Fruit fly (Drosophila melanogaster) whole organism, pupa: ENCODE results near the gene CG4593.
A peak's percentile ranks its signal among the peaks of the same experiment; 100 is the strongest.

Experiments used
- CG10348 ChIP-seq: fragments of 200-800 bp; sonication (Bioruptor generic); IDR thresholded peaks from 2 replicates; pipeline ENCODE4 v1.3.6; 2022; ENCODE audit warnings: missing biosample characterization, missing genetic modification characterization
- CG12605 ChIP-seq: fragments of 200-800 bp; sonication (Bioruptor generic); IDR thresholded peaks from 2 replicates; pipeline ENCODE4 v1.3.6; 2022; ENCODE audit warnings: missing biosample characterization, missing genetic modification characterization
- CG13204 ChIP-seq: fragments of 200-800 bp; sonication (Bioruptor generic); optimal IDR thresholded peaks from 2 replicates; lab custom pipeline; 2018; ENCODE audit warnings: missing biosample characterization, mild to moderate bottlenecking, missing genetic modification characterization, moderate library complexity
- CG14655 ChIP-seq: fragments of 200-800 bp; sonication (Bioruptor generic); optimal IDR thresholded peaks from 3 replicates; lab custom pipeline; 2017; ENCODE audit warnings: mild to moderate bottlenecking, missing biosample characterization, missing genetic modification reagents, missing genetic modification characterization
- CG15710 ChIP-seq: fragments of 200-800 bp; sonication (Bioruptor generic); optimal IDR thresholded peaks from 2 replicates; lab custom pipeline; 2018; ENCODE audit warnings: missing biosample characterization, mild to moderate bottlenecking, missing genetic modification characterization, moderate library complexity
- CG17806 ChIP-seq: fragments of 200-800 bp; sonication (Bioruptor generic); optimal IDR thresholded peaks from 2 replicates; lab custom pipeline; 2018; ENCODE audit warnings: missing biosample characterization, mild to moderate bottlenecking, missing genetic modification characterization, moderate library complexity
- CG32121 ChIP-seq: fragments of 200-800 bp; sonication (Bioruptor generic); IDR thresholded peaks from 2 replicates; pipeline ENCODE4 v1.3.6; 2022; ENCODE audit warnings: missing biosample characterization, missing genetic modification characterization
- CG34367 ChIP-seq: fragments of 200-800 bp; sonication (Bioruptor generic); optimal IDR thresholded peaks from 2 replicates; lab custom pipeline; 2018; ENCODE audit warnings: missing biosample characterization, mild to moderate bottlenecking, missing genetic modification characterization
- CG4496 ChIP-seq: fragments of 200-800 bp; sonication (Bioruptor generic); IDR thresholded peaks from 3 replicates; pipeline ENCODE4 v1.3.6; 2022; ENCODE audit warnings: missing biosample characterization, missing genetic modification characterization
- CG8159 ChIP-seq: fragments of 200-800 bp; sonication (Bioruptor generic); optimal IDR thresholded peaks from 3 replicates; lab custom pipeline; 2018; ENCODE audit warnings: missing biosample characterization, mild to moderate bottlenecking, missing genetic modification characterization, moderate library complexity
- CG8301 ChIP-seq: fragments of 200-800 bp; sonication (Bioruptor generic); optimal IDR thresholded peaks from 2 replicates; lab custom pipeline; 2018; ENCODE audit warnings: missing biosample characterization, mild to moderate bottlenecking, missing genetic modification characterization
- CG9948 ChIP-seq: fragments of 200-800 bp; sonication (Bioruptor generic); optimal IDR thresholded peaks from 2 replicates; lab custom pipeline; 2018; ENCODE audit warnings: missing biosample characterization, mild to moderate bottlenecking, missing genetic modification characterization, moderate library complexity
- D1 ChIP-seq: fragments of 200-800 bp; sonication (Bioruptor generic); optimal IDR thresholded peaks from 2 replicates; lab custom pipeline; 2018; ENCODE audit warnings: missing biosample characterization, mild to moderate bottlenecking, missing genetic modification characterization, moderate library complexity
- EcR ChIP-seq: fragments of 200-800 bp; sonication (Bioruptor generic); optimal IDR thresholded peaks from 3 replicates; lab custom pipeline; 2019; ENCODE audit warnings: missing biosample characterization, missing genetic modification characterization, mild to moderate bottlenecking, moderate library complexity, missing genetic modification reagents
- Ets98B ChIP-seq: fragments of 200-800 bp; sonication (Bioruptor generic); IDR thresholded peaks from 2 replicates; pipeline ENCODE4 v1.3.6; 2022; ENCODE audit warnings: missing biosample characterization, missing genetic modification characterization
- Pif1A ChIP-seq: fragments of 200-800 bp; sonication (Bioruptor generic); optimal IDR thresholded peaks from 3 replicates; lab custom pipeline; 2016; ENCODE audit warnings: missing biosample characterization, missing genetic modification characterization
- Pif1B ChIP-seq: fragments of 200-800 bp; sonication (Bioruptor generic); optimal IDR thresholded peaks from 3 replicates; lab custom pipeline; 2016; ENCODE audit warnings: missing biosample characterization, missing genetic modification characterization
- Snoo ChIP-seq: fragments of 200-800 bp; sonication (Bioruptor generic); optimal IDR thresholded peaks from 3 replicates; lab custom pipeline; 2017; ENCODE audit warnings: missing biosample characterization, mild to moderate bottlenecking, missing genetic modification characterization, inconsistent platforms
- fd96Ca ChIP-seq: fragments of 200-800 bp; sonication (Bioruptor generic); IDR thresholded peaks from 3 replicates; pipeline ENCODE4 v1.3.6; 2022; ENCODE audit warnings: missing biosample characterization, missing genetic modification characterization
- gl ChIP-seq: fragments of 200-800 bp; sonication (Bioruptor generic); optimal IDR thresholded peaks from 2 replicates; lab custom pipeline; 2018; ENCODE audit warnings: missing biosample characterization, mild to moderate bottlenecking, missing genetic modification characterization
- rn ChIP-seq: fragments of 200-800 bp; sonication (Bioruptor generic); IDR thresholded peaks from 2 replicates; pipeline ENCODE4 v1.3.6; 2022; ENCODE audit warnings: missing biosample characterization, missing genetic modification characterization

CG4593 gene

DNA sequence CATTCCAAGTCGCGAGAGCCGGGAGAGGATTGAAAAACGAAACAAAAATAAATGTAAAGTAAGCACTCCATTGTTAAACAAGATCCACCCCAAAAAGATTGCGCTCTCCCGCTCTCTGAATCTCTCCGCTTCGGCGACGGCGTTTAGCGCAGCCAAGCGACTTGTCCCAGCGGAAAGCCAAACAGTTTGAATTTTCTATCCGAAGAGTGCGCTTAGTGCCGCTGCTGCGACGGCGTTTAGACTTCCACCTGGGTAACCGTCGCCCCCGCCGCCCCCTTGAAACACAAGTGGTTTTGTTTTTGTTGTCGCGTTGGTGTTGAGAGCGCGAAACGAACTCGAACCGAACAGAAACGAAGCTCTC is 15.2 kb upstream of the CG4593 start, which contains the start of gene Inx2:
Gene Inx2 (plus strand): TSS at position 181 of the 361 bp plus-strand sequence.
- no peak for TF ChIP-seq CG8301
- no peak for TF ChIP-seq CG17806 (tag; lab: Kevin White, UChicago)
- TF ChIP-seq CG32121 (GFP tag; lab: Robert Waterston, UW): peak; percentile 63
- TF ChIP-seq CG15710 (tag; lab: Kevin White, UChicago): no peak
- TF ChIP-seq CG4496: peak; percentile 76; the same call in 2 of the 3 replicates
- peak; percentile 58 for TF ChIP-seq CG13204 (GFP tag; lab: Kevin White, UChicago)
- peak; percentile 56 for TF ChIP-seq gl (tag; lab: Kevin White, UChicago)
- TF ChIP-seq CG34367 (tag; lab: Kevin White, UChicago): no peak
- peak; percentile 80 for TF ChIP-seq CG12605 (GFP tag; lab: Robert Waterston, UW)
- TF ChIP-seq fd96Ca (GFP tag; lab: Robert Waterston, UW): 0 out of 3 replicates have a peak, but pooled peaks have one; percentile 28
- TF ChIP-seq EcR (GFP tag; lab: Kevin White, UChicago): peak; percentile 64
- no peak for TF ChIP-seq CG10348 (GFP tag; lab: Robert Waterston, UW)
- peak; percentile 58 for TF ChIP-seq Pif1A (GFP tag; lab: Kevin White, UChicago)
- TF ChIP-seq D1: no peak
- TF ChIP-seq Ets98B (GFP tag; lab: Robert Waterston, UW): peak; percentile 78
- TF ChIP-seq CG8159 (tag; lab: Kevin White, UChicago): no peak
- TF ChIP-seq, all 21 proteins: peak for 9

DNA sequence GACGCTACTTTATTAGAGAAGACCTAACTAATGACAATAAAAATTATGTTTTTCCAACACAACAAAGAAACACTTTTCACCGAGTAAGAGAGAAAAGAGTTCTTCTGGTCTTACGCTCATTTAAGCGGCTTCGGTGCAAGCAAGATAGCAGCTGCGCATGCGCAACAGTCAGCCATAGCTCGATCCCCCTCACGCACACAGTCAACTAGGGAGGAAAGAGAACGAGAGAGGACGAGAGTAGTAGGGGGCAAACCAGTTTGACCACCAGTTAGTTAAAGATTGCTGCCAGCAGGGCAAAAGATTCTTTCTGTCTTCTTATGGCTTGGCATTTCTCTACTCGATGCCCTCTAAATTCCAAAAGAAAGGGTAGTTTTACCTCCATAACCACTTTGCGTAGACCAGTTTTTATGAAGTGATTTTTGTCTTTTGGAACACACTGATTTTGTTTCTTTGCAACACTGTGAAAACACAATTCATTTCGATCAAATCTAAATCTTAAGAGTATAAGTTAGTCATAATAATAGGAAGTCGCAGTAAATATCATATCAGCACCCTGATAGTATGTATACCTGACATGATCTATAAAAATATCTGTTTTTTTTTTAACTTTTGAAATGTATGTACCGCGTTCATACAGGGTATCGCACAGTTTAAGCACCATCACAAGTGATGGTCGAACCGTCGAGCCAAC is 13.1 kb upstream of the CG4593 start:
- TF ChIP-seq CG14655 (GFP tag; lab: Kevin White, UChicago) (peak; percentile 67), CG8301 (peak; percentile 46), Pif1A (GFP tag; lab: Kevin White, UChicago) (peak; percentile 41), CG8159 (tag; lab: Kevin White, UChicago) (peak; percentile 47), CG15710 (tag; lab: Kevin White, UChicago) (peak; percentile 40), CG12605 (GFP tag; lab: Robert Waterston, UW) (no peak), CG10348 (GFP tag; lab: Robert Waterston, UW) (no peak), rn (no peak), Pif1B (GFP tag; lab: Kevin White, UChicago) (no peak), CG34367 (tag; lab: Kevin White, UChicago) (peak; percentile 28), EcR (GFP tag; lab: Kevin White, UChicago) (peak; percentile 33), CG9948 (tag; lab: Kevin White, UChicago) (peak; percentile 20), CG4496 (no peak), fd96Ca (GFP tag; lab: Robert Waterston, UW) (no peak)

DNA sequence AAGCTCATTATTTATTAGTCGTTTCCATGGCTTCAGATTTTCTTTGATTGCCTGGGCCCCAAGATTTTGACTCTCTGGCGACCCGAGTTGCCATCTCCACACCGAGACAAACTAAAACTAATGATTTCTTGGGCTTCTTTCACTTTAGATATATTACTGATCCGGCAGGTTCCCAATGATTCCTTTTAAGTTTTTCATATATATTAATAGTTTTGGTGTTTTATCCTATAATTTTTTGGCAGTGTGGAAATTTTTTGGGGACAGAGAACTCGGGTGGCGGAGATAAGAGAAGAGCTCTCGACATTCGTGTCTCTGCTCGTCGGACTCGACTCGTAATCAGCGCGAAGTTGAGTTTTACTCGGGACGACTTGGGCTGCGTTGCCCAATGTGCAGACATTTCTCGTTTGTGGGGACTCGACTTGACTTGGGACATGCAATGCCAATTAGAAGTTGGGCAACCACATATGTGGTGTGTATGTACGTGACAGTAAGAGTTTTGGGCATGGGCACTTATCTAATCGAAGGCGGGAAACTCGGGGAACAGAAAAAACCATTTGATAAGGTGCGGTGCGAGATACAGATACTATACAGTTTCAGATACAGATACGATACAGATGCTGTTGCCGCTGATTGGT is 12.4 kb upstream of the CG4593 start:
- TF ChIP-seq CG14655 (GFP tag; lab: Kevin White, UChicago) (peak; percentile 37), CG12605 (GFP tag; lab: Robert Waterston, UW) (no peak), CG32121 (GFP tag; lab: Robert Waterston, UW) (peak; percentile 61; the same call in 1 of the 2 replicates), CG15710 (tag; lab: Kevin White, UChicago) (peak; percentile 27), Ets98B (GFP tag; lab: Robert Waterston, UW) (peak; percentile 37), CG9948 (tag; lab: Kevin White, UChicago) (no peak), Pif1B (GFP tag; lab: Kevin White, UChicago) (peak; percentile 55), CG4496 (peak; percentile 64; the same call in 1 of the 3 replicates), CG8159 (tag; lab: Kevin White, UChicago) (peak; percentile 4), fd96Ca (GFP tag; lab: Robert Waterston, UW) (peak; percentile 65)

DNA sequence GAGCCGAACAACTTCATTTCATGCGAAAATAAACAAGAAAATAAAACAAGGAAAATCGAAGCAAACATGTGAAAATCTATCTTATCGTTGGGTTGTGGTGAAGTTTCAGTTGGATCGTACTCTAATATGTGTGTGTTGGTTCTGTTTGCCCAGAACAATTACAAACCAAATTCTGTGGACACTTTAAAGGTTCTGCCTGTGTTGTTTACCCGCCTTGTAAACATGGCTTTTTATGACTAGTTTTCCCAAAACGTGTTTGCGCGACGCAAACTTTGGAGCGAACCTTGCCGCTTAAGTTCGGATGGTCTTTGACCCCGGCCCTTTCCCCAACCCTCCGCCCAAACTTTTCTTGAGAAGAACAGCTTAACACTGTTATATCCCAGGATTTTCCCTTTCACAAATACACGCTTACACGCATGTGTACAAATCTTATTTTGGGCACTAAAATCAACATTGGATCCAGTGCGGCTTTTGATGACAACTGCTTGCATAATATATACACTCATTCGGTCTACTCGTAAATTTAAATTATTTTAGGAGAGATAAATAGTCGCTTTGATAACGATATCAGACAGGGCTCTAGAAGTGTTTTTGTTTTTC is 9.5 kb upstream of the CG4593 start:
- no peak for TF ChIP-seq CG17806 (tag; lab: Kevin White, UChicago)
- TF ChIP-seq fd96Ca (GFP tag; lab: Robert Waterston, UW): no peak
- no peak for TF ChIP-seq CG14655 (GFP tag; lab: Kevin White, UChicago)
- no peak for TF ChIP-seq CG4496
- TF ChIP-seq D1: no peak
- TF ChIP-seq CG8301: no peak
- no peak for TF ChIP-seq EcR (GFP tag; lab: Kevin White, UChicago)

DNA sequence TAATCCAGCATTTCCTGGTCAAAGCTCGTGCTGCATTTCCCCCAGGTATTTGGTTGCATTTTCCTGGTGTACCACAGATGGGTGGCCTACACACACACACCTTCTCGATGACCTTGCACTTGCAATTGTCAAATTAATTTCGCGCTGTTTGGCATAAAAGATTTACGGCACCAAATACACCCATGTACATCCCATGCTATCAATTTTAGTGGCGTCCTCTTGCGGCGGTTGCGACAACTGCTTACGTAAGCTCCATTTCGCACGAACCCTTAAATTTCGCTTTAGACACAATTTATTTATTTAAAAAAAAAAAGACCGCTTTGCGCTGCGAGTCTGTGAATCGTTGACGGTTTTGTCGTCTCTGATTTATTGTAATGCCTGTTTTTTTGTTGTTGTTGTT is 8.2 kb upstream of the CG4593 start:
- TF ChIP-seq CG13204 (GFP tag; lab: Kevin White, UChicago) (no peak), Pif1B (GFP tag; lab: Kevin White, UChicago) (no peak), CG32121 (GFP tag; lab: Robert Waterston, UW) (no peak), Snoo (no peak), CG9948 (tag; lab: Kevin White, UChicago) (no peak), Ets98B (GFP tag; lab: Robert Waterston, UW) (no peak), fd96Ca (GFP tag; lab: Robert Waterston, UW) (no peak), CG34367 (tag; lab: Kevin White, UChicago) (no peak), CG17806 (tag; lab: Kevin White, UChicago) (no peak), CG4496 (no peak), rn (no peak), CG10348 (GFP tag; lab: Robert Waterston, UW) (no peak), D1 (no peak), CG12605 (GFP tag; lab: Robert Waterston, UW) (no peak), Pif1A (GFP tag; lab: Kevin White, UChicago) (no peak), CG15710 (tag; lab: Kevin White, UChicago) (no peak), gl (tag; lab: Kevin White, UChicago) (no peak), CG8159 (tag; lab: Kevin White, UChicago) (no peak)
